Worm (Caenorhabditis elegans): ENCODE results near the gene T12A7.6.

DNA sequence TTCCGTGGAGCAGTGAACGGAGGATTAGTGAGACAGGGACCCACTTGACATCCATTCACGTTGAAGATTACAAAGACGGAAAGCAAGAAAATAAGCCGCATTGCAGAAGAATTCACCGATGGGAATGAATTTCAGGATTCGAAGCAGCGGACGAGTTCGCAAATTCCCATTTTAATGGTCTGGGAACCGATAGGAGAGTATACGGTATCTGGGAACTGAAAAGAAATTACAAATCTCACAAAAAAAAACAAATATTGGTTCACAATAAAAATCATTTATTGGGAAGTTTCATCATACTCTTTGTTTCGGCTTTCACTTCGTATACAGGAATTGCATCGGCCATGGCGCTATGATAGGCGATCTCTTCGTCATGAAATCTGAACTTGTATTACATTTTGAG, 6.0 kb downstream of the T12A7.6 start, which contains the start of gene T12A7.10:
- TF ChIP-seq med-1 (GFP tag; optimal IDR thresholded peaks at IDR 0.05; ENCODE audit: insufficient read depth) = no peak
- no peak for TF ChIP-seq klf-2 (GFP tag; conservative IDR thresholded peaks at IDR 0.05)
- TF ChIP-seq T22C8.4 (GFP tag; IDR thresholded peaks at IDR 0.05) = no peak
- no peak for TF ChIP-seq ztf-23 (GFP tag; IDR thresholded peaks at IDR 0.05)
- TF ChIP-seq tab-1 (GFP tag; IDR thresholded peaks at IDR 0.05) = no peak
- no peak for TF ChIP-seq ztf-29 (GFP tag; IDR thresholded peaks at IDR 0.05)
- TF ChIP-seq cog-1 (tag; optimal IDR thresholded peaks at IDR 0.05) = no peak
- TF ChIP-seq ref-1 (GFP tag; conservative IDR thresholded peaks at IDR 0.05) = no peak

Data from whole organism, midembryonic.